Worm (Caenorhabditis elegans): ENCODE data around the gene srx-7.

srx-7 gene

DNA sequence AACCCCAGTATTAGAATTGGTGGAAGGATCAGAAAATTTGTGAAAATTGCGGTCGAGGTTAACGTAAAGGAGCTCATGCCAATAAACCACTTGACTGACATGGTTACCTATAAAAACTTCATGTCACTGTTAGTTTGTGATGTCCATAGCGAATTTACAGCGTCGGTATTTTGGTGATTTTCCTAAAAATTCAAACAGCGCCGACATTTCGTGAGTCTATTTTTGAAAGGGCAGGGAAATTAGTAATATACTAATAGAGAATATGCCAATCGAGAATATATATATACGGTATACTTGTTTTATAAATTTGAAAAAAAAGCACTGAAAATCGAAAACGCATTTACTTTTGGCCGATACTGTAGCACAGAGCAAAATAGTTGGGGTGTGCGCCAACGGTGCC is 3.9 kb upstream of the srx-7 start, which contains the start of gene srx-8:
srx-8 (minus strand) TSS at position 101 of the 400 bp plus-strand sequence.
- no peak for TF ChIP-seq flh-1 (GFP tag; optimal IDR thresholded peaks at IDR 0.05)
- TF ChIP-seq mab-5 (tag; optimal IDR thresholded peaks at IDR 0.05): no peak
- TF ChIP-seq elt-1 (tag; optimal IDR thresholded peaks at IDR 0.05; ENCODE audit: borderline replicate concordance, insufficient read depth): no peak
- TF ChIP-seq ceh-43 (GFP tag; optimal IDR thresholded peaks at IDR 0.05): no peak
- TF ChIP-seq snpc-4 (tag; optimal IDR thresholded peaks at IDR 0.05): no peak
- TF ChIP-seq bed-3 (GFP tag; optimal IDR thresholded peaks at IDR 0.05): no peak
- TF ChIP-seq elt-3 (tag; optimal IDR thresholded peaks at IDR 0.05): no peak

- TF ChIP-seq cnd-1 (tag; optimal IDR thresholded peaks at IDR 0.05): no peak
- TF ChIP-seq nhr-76 (tag; optimal IDR thresholded peaks at IDR 0.05): no peak
- no peak for TF ChIP-seq blmp-1 (tag; optimal IDR thresholded peaks at IDR 0.05)
- TF ChIP-seq lsy-2 (tag; optimal IDR thresholded peaks at IDR 0.05): no peak
Observed at ce11 chrV:562834-563233, 2.8 kb downstream of the srx-7 start, which contains the start of gene C14C6.2. C14C6.2 (plus strand) TSS chrV:563134.

ce11 chrV:565984-566383 is 6.0 kb downstream of the srx-7 start, which contains the start of gene sri-73:
sri-73 (minus strand) TSS chrV:566084.
- no peak for TF ChIP-seq mab-5 (tag; optimal IDR thresholded peaks at IDR 0.05)
- no peak for TF ChIP-seq drap-1 (GFP tag; optimal IDR thresholded peaks at IDR 0.05)
- TF ChIP-seq ztf-11 (tag; optimal IDR thresholded peaks at IDR 0.05): no peak

DNA sequence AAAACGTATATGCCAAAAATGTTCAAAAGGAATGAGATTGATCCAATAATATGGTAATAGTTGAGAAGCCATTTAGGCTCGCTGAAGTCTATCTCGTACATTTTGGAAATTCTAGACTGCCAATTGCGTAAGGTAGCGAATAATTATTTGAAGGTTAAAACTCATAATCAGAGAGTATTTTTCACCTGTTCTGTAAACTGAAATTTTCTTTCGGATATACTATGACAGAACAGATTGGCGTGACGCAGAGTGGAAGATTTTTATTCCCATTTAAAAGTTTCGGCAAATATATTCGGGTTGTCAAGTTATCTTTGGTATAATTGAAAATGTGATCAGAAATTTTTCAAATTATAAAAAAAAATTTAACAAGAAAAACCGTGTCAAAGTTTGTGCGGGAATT is 8.1 kb downstream of the srx-7 start, which contains the start of gene sri-72:
sri-72 (minus strand) TSS at position 101 of the 400 bp plus-strand sequence.
- no peak for TF ChIP-seq snpc-4 (tag; optimal IDR thresholded peaks at IDR 0.05)
- no peak for TF ChIP-seq pha-4 (tag; optimal IDR thresholded peaks at IDR 0.05)
- TF ChIP-seq lin-32 (GFP tag; optimal IDR thresholded peaks at IDR 0.05): no peak
- no peak for TF ChIP-seq ceh-43 (GFP tag; optimal IDR thresholded peaks at IDR 0.05)
- TF ChIP-seq blmp-1 (tag; optimal IDR thresholded peaks at IDR 0.05): no peak
- TF ChIP-seq ham-2 (GFP tag; optimal IDR thresholded peaks at IDR 0.05): no peak

ce11 chrV:574639-575038 is 14.6 kb downstream of the srx-7 start, which contains the start of gene C14C6.13:
C14C6.13 (minus strand) TSS chrV:574739.
- no peak for TF ChIP-seq ztf-11 (tag; optimal IDR thresholded peaks at IDR 0.05)

ce11 chrV:576070-576469 is 16.1 kb downstream of the srx-7 start, which contains the start of gene K06H6.5:
K06H6.5 (plus strand) TSS chrV:576370.
- TF ChIP-seq pha-4 (tag; optimal IDR thresholded peaks at IDR 0.05) (no peak), unc-62 (GFP tag; optimal IDR thresholded peaks at IDR 0.05) (no peak), bed-3 (GFP tag; optimal IDR thresholded peaks at IDR 0.05) (no peak), elt-1 (tag; optimal IDR thresholded peaks at IDR 0.05; ENCODE audit: borderline replicate concordance, insufficient read depth) (no peak)

ce11 chrV:576918-577317 is 16.9 kb downstream of the srx-7 start:
- TF ChIP-seq nhr-28 (tag; optimal IDR thresholded peaks at IDR 0.05): no peak
- TF ChIP-seq ces-1 (GFP tag; optimal IDR thresholded peaks at IDR 0.05): no peak
- no peak for TF ChIP-seq ceh-39 (tag; optimal IDR thresholded peaks at IDR 0.05)
- no peak for TF ChIP-seq ceh-83 (GFP tag; optimal IDR thresholded peaks at IDR 0.05)
- TF ChIP-seq unc-39 (tag; optimal IDR thresholded peaks at IDR 0.05): no peak
- no peak for TF ChIP-seq lin-13 (tag; optimal IDR thresholded peaks at IDR 0.05)
- TF ChIP-seq tbx-8 (GFP tag; optimal IDR thresholded peaks at IDR 0.05): no peak
- TF ChIP-seq lin-32 (GFP tag; optimal IDR thresholded peaks at IDR 0.05): no peak
- no peak for TF ChIP-seq zip-8 (tag; optimal IDR thresholded peaks at IDR 0.05)
- no peak for TF ChIP-seq bed-3 (GFP tag; optimal IDR thresholded peaks at IDR 0.05)
- no peak for TF ChIP-seq elt-3 (tag; optimal IDR thresholded peaks at IDR 0.05)
- no peak for TF ChIP-seq unc-120 (tag; optimal IDR thresholded peaks at IDR 0.05; ENCODE audit: poor library complexity, severe bottlenecking)
- no peak for TF ChIP-seq mep-1 (tag; optimal IDR thresholded peaks at IDR 0.05)
- TF ChIP-seq elt-1 (tag; optimal IDR thresholded peaks at IDR 0.05; ENCODE audit: borderline replicate concordance, insufficient read depth): no peak
- TF ChIP-seq lsy-2 (tag; optimal IDR thresholded peaks at IDR 0.05): no peak
- no peak for TF ChIP-seq mab-5 (tag; optimal IDR thresholded peaks at IDR 0.05)
- TF ChIP-seq nhr-2 (tag; optimal IDR thresholded peaks at IDR 0.05): no peak
- TF ChIP-seq ham-2 (GFP tag; optimal IDR thresholded peaks at IDR 0.05): no peak
- no peak for TF ChIP-seq hlh-1 (tag; optimal IDR thresholded peaks at IDR 0.05)
